Worm (Caenorhabditis elegans): ENCODE data around the gene sod-1.
"Not testable (repeated sequence)": the region's sequence is repeated elsewhere in the genome, so short reads cannot be mapped to it uniquely, and the experiment has no call there.

The sod-1 gene

DNA sequence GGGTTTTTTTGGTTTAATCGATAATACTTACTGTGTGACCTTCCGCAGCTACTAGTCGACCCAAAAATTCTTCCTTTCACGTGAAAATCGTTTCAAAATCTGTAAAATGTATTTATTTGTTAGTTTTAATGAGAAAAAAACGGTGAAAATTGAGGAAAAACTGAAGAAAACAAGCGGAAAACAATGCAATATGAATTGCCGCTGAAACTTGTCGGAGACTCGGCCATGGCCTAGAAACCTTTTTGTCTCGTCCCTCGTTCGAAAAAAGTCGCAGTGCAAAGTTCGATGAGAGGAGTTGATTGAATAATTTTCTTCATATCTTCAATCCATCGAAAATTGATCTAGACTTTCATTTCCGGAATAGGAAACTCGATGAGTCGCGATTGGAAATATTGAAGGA is 4.0 kb upstream of the sod-1 start, which contains the start of gene C15F1.8:
C15F1.8 (minus strand) TSS at position 101 of the 400 bp plus-strand sequence.
- TF ChIP-seq dmd-4 (tag; optimal IDR thresholded peaks at IDR 0.05; ENCODE audit: borderline replicate concordance); hlh-15 (tag; optimal IDR thresholded peaks at IDR 0.05); fkh-10 (GFP tag; optimal IDR thresholded peaks at IDR 0.05): not testable (repeated sequence)

DNA sequence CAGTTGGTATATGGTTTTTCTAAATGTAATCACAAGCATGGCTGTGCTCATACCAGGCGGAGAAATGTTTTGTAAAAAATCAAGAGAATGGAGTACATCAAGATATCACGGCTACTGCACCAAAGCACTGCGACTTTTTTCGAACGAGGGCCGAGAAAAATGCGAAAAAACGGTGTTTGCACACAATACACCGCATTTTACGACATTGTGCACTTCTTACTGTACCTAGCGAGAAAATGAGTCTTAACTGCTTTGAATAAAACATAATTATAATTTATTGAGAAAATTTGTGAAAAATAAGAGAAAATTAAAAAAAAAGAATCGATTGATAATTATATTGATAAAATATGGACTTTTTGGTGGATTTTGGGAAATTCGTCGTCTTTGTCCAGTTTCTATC is 2.0 kb upstream of the sod-1 start:
- TF ChIP-seq madf-2 (tag; optimal IDR thresholded peaks at IDR 0.05) (no peak), dve-1 (tag; optimal IDR thresholded peaks at IDR 0.05) (no peak), mec-3 (tag; optimal IDR thresholded peaks at IDR 0.05; ENCODE audit: borderline replicate concordance) (no peak), unc-42 (tag; optimal IDR thresholded peaks at IDR 0.05) (no peak), ceh-18 (tag; optimal IDR thresholded peaks at IDR 0.05) (no peak), eyg-1 (tag; optimal IDR thresholded peaks at IDR 0.05) (no peak), unc-86 (tag; optimal IDR thresholded peaks at IDR 0.05) (no peak), K09A11.1 (tag; optimal IDR thresholded peaks at IDR 0.05; ENCODE audit: insufficient read depth) (no peak), ets-4 (tag; optimal IDR thresholded peaks at IDR 0.05) (no peak)

DNA sequence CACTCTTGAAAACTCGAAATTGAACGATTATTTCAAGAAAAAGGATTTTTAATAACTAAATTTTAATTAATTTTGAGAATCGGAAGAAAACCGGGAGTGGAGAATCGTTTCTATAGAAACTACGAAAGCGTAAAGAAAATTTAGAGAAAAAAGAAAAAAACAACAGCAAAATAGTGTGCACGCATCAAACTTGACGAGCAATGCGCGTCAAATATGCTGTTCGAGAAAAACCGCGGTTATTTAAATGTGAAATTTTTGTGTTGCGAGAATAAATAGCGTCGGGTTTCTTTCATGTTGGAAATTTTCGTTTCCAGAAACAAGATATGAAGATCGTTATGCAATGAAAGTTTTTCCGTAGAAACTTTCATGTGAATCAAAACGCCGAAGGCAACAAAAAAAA is 324 bp upstream of the sod-1 start:
- TF ChIP-seq unc-42 (tag; optimal IDR thresholded peaks at IDR 0.05) (no peak), pqm-1 (tag; optimal IDR thresholded peaks at IDR 0.05) (no peak), nfya-1 (tag; optimal IDR thresholded peaks at IDR 0.05) (peak; percentile 14), ceh-2 (tag; optimal IDR thresholded peaks at IDR 0.05) (no peak)

DNA sequence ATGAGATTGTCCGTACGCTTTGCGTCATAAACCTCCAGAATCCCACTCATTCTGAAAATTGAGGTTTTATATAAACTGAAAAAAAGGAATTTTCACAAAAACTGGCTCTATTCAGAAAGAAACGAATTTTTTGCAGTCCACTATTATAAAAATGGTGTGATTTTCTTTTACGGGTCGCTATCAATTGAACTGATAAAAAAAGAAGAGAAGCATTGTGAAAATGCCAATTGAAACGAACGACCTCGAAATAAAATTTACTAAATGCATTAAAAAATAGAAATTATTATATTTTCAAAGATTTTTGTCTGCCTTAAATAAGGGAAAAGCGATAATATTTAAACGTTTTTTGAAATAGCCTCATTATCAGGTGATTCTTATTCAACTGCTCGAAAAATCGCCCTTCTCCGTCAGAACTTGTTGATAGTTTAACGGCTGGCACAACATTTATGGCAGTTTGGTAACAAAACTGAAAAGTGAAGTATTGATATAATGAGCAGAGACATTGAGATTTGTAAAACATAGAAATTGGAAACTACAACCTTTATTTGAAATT is 1.4 kb downstream of the sod-1 start, which contains the start of gene art-1:
art-1 (minus strand) TSS at position 51 of the 553 bp plus-strand sequence.
- no peak for TF ChIP-seq ceh-24 (tag; optimal IDR thresholded peaks at IDR 0.05)
- no peak for TF ChIP-seq C08G9.2 (tag; optimal IDR thresholded peaks at IDR 0.05)

DNA sequence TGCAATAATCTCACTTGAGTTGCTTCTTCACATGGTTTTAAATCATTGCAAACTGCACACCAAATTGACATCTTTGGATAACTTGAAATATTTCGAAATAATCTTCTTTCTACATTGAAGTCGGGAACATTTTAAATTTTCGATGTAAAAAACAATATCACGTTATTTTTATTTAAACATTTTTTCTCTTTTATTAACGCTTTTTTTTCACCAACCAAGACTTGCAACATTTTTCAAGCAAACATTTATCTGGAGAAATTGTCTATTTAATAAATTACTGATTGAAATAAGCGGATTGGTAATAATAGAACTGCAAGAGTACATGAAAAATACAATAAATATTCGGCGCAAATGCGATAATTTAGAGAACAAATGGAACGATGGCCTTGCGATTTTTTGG is 3.2 kb downstream of the sod-1 start, which contains the start of gene C15F1.5:
C15F1.5 (minus strand) TSS at position 101 of the 400 bp plus-strand sequence.
- TF ChIP-seq hlh-15 (tag; optimal IDR thresholded peaks at IDR 0.05) (no peak), pag-3 (tag; optimal IDR thresholded peaks at IDR 0.05; ENCODE audit: borderline replicate concordance) (no peak), nhr-232 (tag; optimal IDR thresholded peaks at IDR 0.05) (no peak), K02D7.2 (tag; optimal IDR thresholded peaks at IDR 0.05) (no peak), ceh-18 (tag; optimal IDR thresholded peaks at IDR 0.05) (no peak), dmd-4 (tag; optimal IDR thresholded peaks at IDR 0.05; ENCODE audit: borderline replicate concordance) (no peak), Y22D7AL.16 (tag; optimal IDR thresholded peaks at IDR 0.05) (no peak), ceh-31 (tag; optimal IDR thresholded peaks at IDR 0.05) (no peak), pax-1 (tag; optimal IDR thresholded peaks at IDR 0.05) (no peak), mec-3 (tag; optimal IDR thresholded peaks at IDR 0.05; ENCODE audit: borderline replicate concordance) (no peak), hlh-6 (tag; optimal IDR thresholded peaks at IDR 0.05) (no peak), unc-42 (tag; optimal IDR thresholded peaks at IDR 0.05) (no peak), madf-2 (tag; optimal IDR thresholded peaks at IDR 0.05) (no peak), ahr-1 (tag; optimal IDR thresholded peaks at IDR 0.05) (no peak), pat-9 (tag; optimal IDR thresholded peaks at IDR 0.05) (no peak), ama-1 (optimal IDR thresholded peaks at IDR 0.05) (no peak)

DNA sequence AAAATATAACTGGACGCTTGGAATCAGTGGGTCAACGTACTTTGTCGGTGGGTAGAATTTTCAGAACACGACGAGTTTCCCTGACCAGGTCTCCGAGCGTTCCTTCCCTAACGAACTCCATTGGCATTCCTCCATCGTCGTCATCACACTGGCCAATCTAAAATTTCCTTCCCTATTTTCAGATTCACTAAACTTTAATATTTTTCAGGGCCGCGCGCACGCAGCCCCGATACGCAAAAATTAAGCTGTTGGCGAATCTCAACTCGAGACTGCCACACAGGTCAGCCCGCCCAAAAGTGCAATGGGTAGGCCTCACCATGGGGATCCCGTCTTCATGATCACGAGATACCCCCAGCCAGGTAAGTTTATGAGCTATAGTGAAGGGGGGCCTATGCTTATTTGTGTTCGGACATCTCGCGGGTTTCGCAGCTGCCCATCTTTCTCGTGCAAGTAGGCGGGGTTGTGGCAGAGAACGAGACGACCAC is 5.5 kb downstream of the sod-1 start:
- peak; percentile 61 for TF ChIP-seq ceh-34 (tag; optimal IDR thresholded peaks at IDR 0.05)
- TF ChIP-seq syd-9 (tag; optimal IDR thresholded peaks at IDR 0.05): peak; percentile 29
- peak; percentile 92 for TF ChIP-seq hlh-30 (tag; optimal IDR thresholded peaks at IDR 0.05; ENCODE audit: insufficient read depth)
- TF ChIP-seq madf-2 (tag; optimal IDR thresholded peaks at IDR 0.05): no peak
- peak; percentile 37 for TF ChIP-seq nfya-1 (tag; optimal IDR thresholded peaks at IDR 0.05)
- peak; percentile 64 for TF ChIP-seq ref-2 (tag; optimal IDR thresholded peaks at IDR 0.05)
- TF ChIP-seq C38D4.7 (GFP tag; optimal IDR thresholded peaks at IDR 0.05): peak; percentile 0
- no peak for TF ChIP-seq unc-42 (tag; optimal IDR thresholded peaks at IDR 0.05)
- TF ChIP-seq ceh-31 (tag; optimal IDR thresholded peaks at IDR 0.05): peak; percentile 36
- peak; percentile 19 for TF ChIP-seq unc-55 (GFP tag; optimal IDR thresholded peaks at IDR 0.05)
- TF ChIP-seq lim-6 (tag; optimal IDR thresholded peaks at IDR 0.05): no peak
- TF ChIP-seq Y22D7AL.16 (tag; optimal IDR thresholded peaks at IDR 0.05): no peak
- TF ChIP-seq fax-1 (tag; optimal IDR thresholded peaks at IDR 0.05): no peak
- no peak for TF ChIP-seq fkh-6 (tag; optimal IDR thresholded peaks at IDR 0.05)
- TF ChIP-seq ama-1 (optimal IDR thresholded peaks at IDR 0.05): peak; percentile 97
- no peak for TF ChIP-seq C08G9.2 (tag; optimal IDR thresholded peaks at IDR 0.05)
- TF ChIP-seq rnt-1 (tag; optimal IDR thresholded peaks at IDR 0.05): peak; percentile 32
- TF ChIP-seq ceh-14 (tag; optimal IDR thresholded peaks at IDR 0.05): no peak
- TF ChIP-seq tbx-7 (tag; optimal IDR thresholded peaks at IDR 0.05): peak; percentile 21
- TF ChIP-seq fkh-10 (GFP tag; optimal IDR thresholded peaks at IDR 0.05): no peak
- no peak for TF ChIP-seq ttx-3 (tag; optimal IDR thresholded peaks at IDR 0.05)
- peak; percentile 0 for TF ChIP-seq pha-2 (tag; optimal IDR thresholded peaks at IDR 0.05)

Data from whole organism, late embryonic.